Worm (Caenorhabditis elegans): ENCODE results near the gene F37C4.8.

ce11 chrIV:3918160-3918559 is 37.1 kb upstream of the F37C4.8 start, which contains the start of gene F56D6.23:
- TF ChIP-seq lin-15B (tag; optimal IDR thresholded peaks at IDR 0.05) (no peak), lir-3 (tag; optimal IDR thresholded peaks at IDR 0.05; ENCODE audit: poor library complexity) (no peak), ztf-4 (tag; optimal IDR thresholded peaks at IDR 0.05) (no peak), skn-1 (tag; optimal IDR thresholded peaks at IDR 0.05) (no peak), lin-35 (GFP tag; optimal IDR thresholded peaks at IDR 0.05) (no peak), nhr-11 (tag; optimal IDR thresholded peaks at IDR 0.05) (no peak), fkh-8 (tag; optimal IDR thresholded peaks at IDR 0.05) (no peak)

All from whole organism, L1 larva.